Worm (Caenorhabditis elegans) whole organism, mixed stage, embryonic: ENCODE measurements around the gene flap-1.

Experiments used
- M03D4.4 ChIP-seq: sonication (generic microtip); optimal IDR thresholded peaks from 2 replicates; lab custom pipeline; 2017; ENCODE audit warnings: mild to moderate bottlenecking, missing genetic modification characterization, missing compliant biosample characterization
- bed-3 ChIP-seq: fragments of 200-800 bp; sonication (Bioruptor generic); optimal IDR thresholded peaks from 3 replicates; lab custom pipeline; 2018; ENCODE audit warnings: mild to moderate bottlenecking, missing genetic modification characterization, moderate library complexity, missing compliant biosample characterization
- blmp-1 ChIP-seq: fragments of 150-350 bp; optimal IDR thresholded peaks from 2 replicates; lab custom pipeline; 2014; ENCODE audit warnings: missing biosample characterization, missing genetic modification characterization
- ceh-43 ChIP-seq: fragments of 200-800 bp; sonication (Bioruptor generic); optimal IDR thresholded peaks from 2 replicates; lab custom pipeline; 2018; ENCODE audit warnings: mild to moderate bottlenecking, missing genetic modification characterization, moderate library complexity, missing compliant biosample characterization
- ceh-83 ChIP-seq: fragments of 200-800 bp; sonication (Bioruptor generic); optimal IDR thresholded peaks from 2 replicates; lab custom pipeline; 2018; ENCODE audit warnings: mild to moderate bottlenecking, missing genetic modification characterization, missing compliant biosample characterization
- ces-1 ChIP-seq: fragments of 150-350 bp; optimal IDR thresholded peaks from 2 replicates; lab custom pipeline; 2014; ENCODE audit warnings: missing biosample characterization, missing genetic modification reagents, missing genetic modification characterization
- cnd-1 ChIP-seq: fragments of 200-800 bp; sonication (Bioruptor generic); optimal IDR thresholded peaks from 2 replicates; lab custom pipeline; 2018; ENCODE audit warnings: mild to moderate bottlenecking, missing genetic modification characterization, missing compliant biosample characterization
- elt-1 ChIP-seq: sonication (generic microtip); optimal IDR thresholded peaks from 2 replicates; lab custom pipeline; 2017; ENCODE audit warnings: missing genetic modification characterization, mild to moderate bottlenecking, missing compliant biosample characterization, antibody characterized with exemption, moderate library complexity, borderline replicate concordance; ENCODE audit not compliant: insufficient read depth
- elt-3 ChIP-seq: fragments of 150-350 bp; optimal IDR thresholded peaks from 2 replicates; lab custom pipeline; 2014; ENCODE audit warnings: missing biosample characterization, missing genetic modification characterization
- flh-1 ChIP-seq: fragments of 200-800 bp; sonication (Bioruptor generic); optimal IDR thresholded peaks from 2 replicates; lab custom pipeline; 2018; ENCODE audit warnings: mild to moderate bottlenecking, missing genetic modification characterization, moderate library complexity, missing compliant biosample characterization
- ham-2 ChIP-seq: fragments of 200-800 bp; sonication (Bioruptor generic); optimal IDR thresholded peaks from 2 replicates; lab custom pipeline; 2018; ENCODE audit warnings: mild to moderate bottlenecking, missing genetic modification characterization, missing compliant biosample characterization
- hlh-1 ChIP-seq: fragments of 150-350 bp; optimal IDR thresholded peaks from 2 replicates; lab custom pipeline; 2014; ENCODE audit warnings: missing biosample characterization, missing genetic modification reagents, missing genetic modification characterization
- lin-13 ChIP-seq: fragments of 150-350 bp; optimal IDR thresholded peaks from 2 replicates; lab custom pipeline; 2014; ENCODE audit warnings: missing biosample characterization, missing genetic modification characterization
- lin-32 ChIP-seq: fragments of 200-800 bp; sonication (Bioruptor generic); optimal IDR thresholded peaks from 2 replicates; lab custom pipeline; 2018; ENCODE audit warnings: mild to moderate bottlenecking, missing genetic modification characterization, missing compliant biosample characterization
- lsy-2 ChIP-seq: fragments of 150-350 bp; optimal IDR thresholded peaks from 2 replicates; lab custom pipeline; 2014; ENCODE audit warnings: missing biosample characterization, missing genetic modification characterization
- mls-2 ChIP-seq: sonication (generic microtip); optimal IDR thresholded peaks from 2 replicates; lab custom pipeline; 2016; ENCODE audit warnings: mild to moderate bottlenecking, missing genetic modification characterization, moderate library complexity, missing compliant biosample characterization
- nhr-2 ChIP-seq: fragments of 150-350 bp; optimal IDR thresholded peaks from 2 replicates; lab custom pipeline; 2014; ENCODE audit warnings: missing biosample characterization, missing genetic modification characterization
- nhr-237 ChIP-seq: fragments of 150-350 bp; optimal IDR thresholded peaks from 2 replicates; lab custom pipeline; 2014; ENCODE audit warnings: missing biosample characterization, missing genetic modification characterization
- nhr-28 ChIP-seq: fragments of 150-350 bp; optimal IDR thresholded peaks from 2 replicates; lab custom pipeline; 2014; ENCODE audit warnings: missing biosample characterization, missing genetic modification characterization
- nhr-76 ChIP-seq: sonication (generic microtip); optimal IDR thresholded peaks from 2 replicates; lab custom pipeline; 2017; ENCODE audit warnings: missing biosample characterization, missing genetic modification characterization
- pha-4 ChIP-seq: fragments of 150-350 bp; optimal IDR thresholded peaks from 2 replicates; lab custom pipeline; 2018; ENCODE audit warnings: missing biosample characterization, missing genetic modification reagents, missing genetic modification characterization
- sem-2 ChIP-seq: fragments of 200-800 bp; sonication (Bioruptor generic); optimal IDR thresholded peaks from 2 replicates; lab custom pipeline; 2018; ENCODE audit warnings: mild to moderate bottlenecking, missing genetic modification characterization, missing compliant biosample characterization
- snpc-4 ChIP-seq: fragments of 150-350 bp; optimal IDR thresholded peaks from 2 replicates; lab custom pipeline; 2014; ENCODE audit warnings: missing biosample characterization, missing genetic modification characterization
- tbx-8 ChIP-seq: fragments of 200-800 bp; sonication (Bioruptor generic); optimal IDR thresholded peaks from 2 replicates; lab custom pipeline; 2018; ENCODE audit warnings: mild to moderate bottlenecking, missing genetic modification characterization, moderate library complexity, missing compliant biosample characterization
- unc-120 ChIP-seq: sonication (generic microtip); optimal IDR thresholded peaks from 2 replicates; lab custom pipeline; 2017; ENCODE audit warnings: missing genetic modification characterization, missing compliant biosample characterization; ENCODE audit not compliant: poor library complexity, severe bottlenecking
- unc-62 ChIP-seq: fragments of 150-350 bp; optimal IDR thresholded peaks from 2 replicates; lab custom pipeline; 2014; ENCODE audit warnings: missing biosample characterization, missing genetic modification reagents, missing genetic modification characterization

Gene flap-1

DNA sequence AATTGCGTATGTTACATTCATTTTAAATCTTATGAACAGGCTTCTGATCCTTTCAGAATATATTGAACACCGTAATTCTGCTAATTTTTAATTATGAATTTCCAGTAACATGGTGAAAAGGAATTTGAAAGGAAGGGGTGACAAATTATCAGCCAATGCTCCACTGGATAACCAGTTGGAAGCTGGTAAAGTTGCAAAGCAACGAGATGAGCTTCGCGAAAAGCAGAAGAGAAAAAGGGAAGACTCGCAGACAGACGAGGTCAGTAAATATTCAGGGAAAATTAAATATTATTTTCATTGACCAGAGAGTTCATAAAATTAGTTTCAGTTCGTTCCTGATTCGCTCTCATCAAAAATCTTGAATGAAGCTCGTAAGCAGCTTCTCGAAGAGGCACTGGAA lies 3.3 kb upstream of the flap-1 start, which contains the start of gene byn-1:
Gene byn-1, plus strand, starts transcription at position 106 of the 400 bp plus-strand sequence.
- TF ChIP-seq nhr-76 = no peak
- no peak for TF ChIP-seq bed-3 (GFP tag; lab: Kevin White, UChicago)
- no peak for TF ChIP-seq tbx-8 (GFP tag; lab: Kevin White, UChicago)
- no peak for TF ChIP-seq nhr-2 (tag; lab: Kevin White, UChicago)
- TF ChIP-seq lsy-2 (tag; lab: Kevin White, UChicago) = no peak
- TF ChIP-seq elt-3 (tag; lab: Kevin White, UChicago) = no peak
- no peak for TF ChIP-seq pha-4 (tag; lab: Kevin White, UChicago)
- no peak for TF ChIP-seq flh-1 (GFP tag; lab: Kevin White, UChicago)
- no peak for TF ChIP-seq hlh-1 (tag; lab: Kevin White, UChicago)
- no peak for TF ChIP-seq sem-2 (GFP tag; lab: Kevin White, UChicago)
- TF ChIP-seq ceh-43 = no peak
- TF ChIP-seq M03D4.4 = no peak
- no peak for TF ChIP-seq snpc-4
- no peak for TF ChIP-seq lin-32 (GFP tag; lab: Kevin White, UChicago)

- TF ChIP-seq nhr-2 (tag; lab: Kevin White, UChicago) (no peak), lsy-2 (tag; lab: Kevin White, UChicago) (peak; percentile 52), nhr-237 (tag; lab: Kevin White, UChicago) (peak; percentile 28)
Measured at ce11 chrIII:6929558-6930167, 1.0 kb upstream of the flap-1 start, which contains the start of gene inf-1. Gene inf-1 (plus strand): TSS chrIII:6930134.

- TF ChIP-seq unc-62 (no peak), ceh-83 (GFP tag; lab: Kevin White, UChicago) (no peak), ces-1 (peak; percentile 43), mls-2 (tag; lab: Kevin White, UChicago) (no peak)
Measured at ce11 chrIII:6914840-6915239, 13.8 kb downstream of the flap-1 start.

ce11 chrIII:6912381-6912780 lies 16.2 kb downstream of the flap-1 start, which contains the start of gene pdf-1:
Gene pdf-1 (minus strand): TSS chrIII:6912481.
- no peak for TF ChIP-seq unc-120 (tag; lab: Kevin White, UChicago)
- TF ChIP-seq ceh-43 = no peak
- TF ChIP-seq cnd-1 (tag; lab: Kevin White, UChicago) = no peak
- TF ChIP-seq elt-1 (tag; lab: Kevin White, UChicago) = no peak
- TF ChIP-seq bed-3 (GFP tag; lab: Kevin White, UChicago) = no peak
- TF ChIP-seq ham-2 = no peak

DNA sequence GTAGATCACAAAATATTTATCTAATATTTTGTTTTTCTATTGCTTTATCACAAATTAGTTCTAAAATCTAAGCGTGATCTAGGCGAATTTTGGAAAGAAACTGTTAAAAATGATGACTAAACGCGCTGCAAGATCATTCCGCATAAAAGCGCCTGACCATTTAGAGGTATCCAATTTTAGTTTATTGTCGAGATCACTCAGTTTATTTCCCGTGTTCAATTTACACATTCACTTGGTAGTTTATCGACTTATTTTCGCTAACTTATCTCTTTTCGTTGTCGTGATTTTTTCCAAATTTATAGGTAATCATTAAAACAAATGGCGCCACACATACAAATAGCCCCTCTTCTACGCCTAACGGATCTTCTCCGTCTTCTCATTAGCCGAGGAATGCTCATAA lies 22.2 kb downstream of the flap-1 start, which contains the start of gene T07E3.2:
Gene T07E3.2, plus strand, starts transcription at position 301 of the 400 bp plus-strand sequence.
- no peak for TF ChIP-seq pha-4 (tag; lab: Kevin White, UChicago)
- no peak for TF ChIP-seq nhr-76
- no peak for TF ChIP-seq elt-1 (tag; lab: Kevin White, UChicago)
- no peak for TF ChIP-seq lin-13 (tag; lab: Kevin White, UChicago)

ce11 chrIII:6904468-6904867 lies 24.2 kb downstream of the flap-1 start:
- TF ChIP-seq snpc-4 (no peak), ces-1 (no peak), blmp-1 (tag; lab: Kevin White, UChicago) (no peak), lsy-2 (tag; lab: Kevin White, UChicago) (no peak), nhr-28 (tag; lab: Kevin White, UChicago) (no peak), lin-13 (tag; lab: Kevin White, UChicago) (no peak), pha-4 (tag; lab: Kevin White, UChicago) (no peak), nhr-76 (no peak), M03D4.4 (no peak)
- TF ChIP-seq, all 35 proteins: peak for 0
